Worm (Caenorhabditis elegans) whole organism, late embryonic: ENCODE measurements around the gene C33H5.1.

Source experiments
- dve-1 ChIP-seq: sonication (generic microtip); optimal IDR thresholded peaks from 2 replicates; lab custom pipeline; 2017; ENCODE audit warnings: antibody characterized with exemption, mild to moderate bottlenecking, missing genetic modification characterization, missing compliant biosample characterization
- ets-4 ChIP-seq: sonication (generic microtip); optimal IDR thresholded peaks from 2 replicates; lab custom pipeline; 2016; ENCODE audit warnings: missing genetic modification characterization, missing compliant biosample characterization
- fkh-10 ChIP-seq: fragments of 150-350 bp; optimal IDR thresholded peaks from 2 replicates; lab custom pipeline; 2014; ENCODE audit warnings: missing biosample characterization, missing genetic modification reagents, missing genetic modification characterization
- fkh-6 ChIP-seq: sonication (generic microtip); optimal IDR thresholded peaks from 2 replicates; lab custom pipeline; 2016; ENCODE audit warnings: missing genetic modification characterization, missing compliant biosample characterization
- gmeb-2 ChIP-seq: sonication (generic microtip); optimal IDR thresholded peaks from 2 replicates; lab custom pipeline; 2016; ENCODE audit warnings: missing genetic modification characterization, inconsistent platforms, missing compliant biosample characterization
- hlh-13 ChIP-seq: fragments of 200-800 bp; sonication (Bioruptor generic); optimal IDR thresholded peaks from 2 replicates; lab custom pipeline; 2018; ENCODE audit warnings: mild to moderate bottlenecking, missing genetic modification characterization, missing compliant biosample characterization
- hlh-15 ChIP-seq: sonication (generic microtip); optimal IDR thresholded peaks from 2 replicates; lab custom pipeline; 2016; ENCODE audit warnings: missing genetic modification characterization, missing compliant biosample characterization
- nfya-1 ChIP-seq: sonication (generic microtip); optimal IDR thresholded peaks from 2 replicates; lab custom pipeline; 2017; ENCODE audit warnings: missing genetic modification characterization, mild to moderate bottlenecking, missing compliant biosample characterization, antibody characterized with exemption, moderate library complexity
- nhr-11 ChIP-seq: fragments of 150-350 bp; optimal IDR thresholded peaks from 2 replicates; lab custom pipeline; 2014; ENCODE audit warnings: missing biosample characterization, missing genetic modification characterization
- pha-4 ChIP-seq: fragments of 150-350 bp; optimal IDR thresholded peaks from 2 replicates; lab custom pipeline; 2018; ENCODE audit warnings: missing biosample characterization, missing genetic modification reagents, missing genetic modification characterization
- pqm-1 ChIP-seq: sonication (generic microtip); optimal IDR thresholded peaks from 2 replicates; lab custom pipeline; 2016; ENCODE audit warnings: missing genetic modification characterization, missing compliant biosample characterization
- ref-2 ChIP-seq: sonication (generic microtip); optimal IDR thresholded peaks from 2 replicates; lab custom pipeline; 2016; ENCODE audit warnings: missing genetic modification characterization, missing compliant biosample characterization
- tbx-2 ChIP-seq: sonication (generic microtip); optimal IDR thresholded peaks from 2 replicates; lab custom pipeline; 2016; ENCODE audit warnings: missing genetic modification characterization, missing compliant biosample characterization

- TF ChIP-seq nhr-11 (tag; lab: Kevin White, UChicago) (no peak), dve-1 (no peak), hlh-13 (GFP tag; lab: Kevin White, UChicago) (no peak), ets-4 (tag; lab: Kevin White, UChicago) (no peak), gmeb-2 (tag; lab: Kevin White, UChicago) (no peak), pha-4 (tag; lab: Kevin White, UChicago) (no peak), pqm-1 (no peak), ref-2 (tag; lab: Kevin White, UChicago) (no peak), nfya-1 (no peak), hlh-15 (tag; lab: Kevin White, UChicago) (no peak), fkh-6 (tag; lab: Kevin White, UChicago) (no peak), tbx-2 (tag; lab: Kevin White, UChicago) (no peak), fkh-10 (no peak)
These were observed 35.7 kb downstream of the C33H5.1 start for ce11 chrIV:7844333-7844973.
